Fruit fly (Drosophila melanogaster) whole organism, embryonic: ENCODE results near the gene CG34001.

ENCODE experiments used
- Adf1 ChIP-seq: fragments of 200-800 bp; sonication (Bioruptor generic); IDR thresholded peaks from 2 replicates; pipeline ENCODE4 v1.3.6; 2022; ENCODE audit warnings: missing biosample characterization, missing genetic modification characterization
- CG10209 ChIP-seq: fragments of 200-800 bp; sonication (Bioruptor generic); optimal IDR thresholded peaks from 3 replicates; lab custom pipeline; 2017; ENCODE audit warnings: missing biosample characterization, mild to moderate bottlenecking, missing genetic modification characterization, missing genetic modification reagents
- CG12769 ChIP-seq: fragments of 200-800 bp; sonication (Bioruptor generic); optimal IDR thresholded peaks from 2 replicates; lab custom pipeline; 2019; ENCODE audit warnings: missing biosample characterization, mild to moderate bottlenecking, missing genetic modification characterization, moderate library complexity
- CG13296 ChIP-seq: fragments of 200-800 bp; sonication (Bioruptor generic); optimal IDR thresholded peaks from 3 replicates; lab custom pipeline; 2018; ENCODE audit warnings: missing biosample characterization, mild to moderate bottlenecking, missing genetic modification characterization
- CG14050 ChIP-seq: fragments of 200-800 bp; sonication (Bioruptor generic); IDR thresholded peaks from 3 replicates; pipeline ENCODE4 v1.3.6; 2022; ENCODE audit warnings: missing biosample characterization, missing genetic modification characterization
- CG15479 ChIP-seq: fragments of 200-800 bp; sonication (Bioruptor generic); optimal IDR thresholded peaks from 3 replicates; lab custom pipeline; 2019; ENCODE audit warnings: missing biosample characterization, mild to moderate bottlenecking, missing genetic modification characterization, moderate library complexity
- CG17385 ChIP-seq: fragments of 200-800 bp; sonication (Bioruptor generic); optimal IDR thresholded peaks from 3 replicates; lab custom pipeline; 2018; ENCODE audit warnings: missing biosample characterization, mild to moderate bottlenecking, missing genetic modification characterization
- CG18619 ChIP-seq: fragments of 200-800 bp; sonication (Bioruptor generic); optimal IDR thresholded peaks from 3 replicates; lab custom pipeline; 2017; ENCODE audit warnings: missing biosample characterization, mild to moderate bottlenecking, missing genetic modification characterization
- CG2199 ChIP-seq: fragments of 200-800 bp; sonication (Bioruptor generic); IDR thresholded peaks from 3 replicates; pipeline ENCODE4 v1.3.6; 2022; ENCODE audit warnings: missing biosample characterization, missing genetic modification characterization
- CG32532 ChIP-seq: fragments of 200-800 bp; sonication (Bioruptor generic); IDR thresholded peaks from 2 replicates; pipeline ENCODE4 v1.3.6; 2022; ENCODE audit warnings: missing biosample characterization, missing genetic modification characterization
- CG33557 ChIP-seq: fragments of 200-800 bp; sonication (Bioruptor generic); optimal IDR thresholded peaks from 2 replicates; lab custom pipeline; 2019; ENCODE audit warnings: missing biosample characterization, mild to moderate bottlenecking, missing genetic modification characterization, moderate library complexity
- CG34224 ChIP-seq: fragments of 200-800 bp; sonication (Bioruptor generic); IDR thresholded peaks from 3 replicates; pipeline ENCODE4 v1.3.6; 2022; ENCODE audit warnings: missing biosample characterization, missing genetic modification characterization; ENCODE audit not compliant: partially characterized antibody
- CG4360 ChIP-seq: fragments of 200-800 bp; sonication (Bioruptor generic); IDR thresholded peaks from 2 replicates; pipeline ENCODE4 v1.3.6; 2022; ENCODE audit warnings: missing biosample characterization, missing genetic modification characterization
- CG4707 ChIP-seq: fragments of 200-800 bp; sonication (Bioruptor generic); optimal IDR thresholded peaks from 2 replicates; lab custom pipeline; 2018; ENCODE audit warnings: missing biosample characterization, mild to moderate bottlenecking, missing genetic modification characterization, moderate library complexity
- CG6272 ChIP-seq: fragments of 200-800 bp; sonication (Bioruptor generic); IDR thresholded peaks from 2 replicates; pipeline ENCODE4 v1.3.6; 2022; ENCODE audit warnings: missing biosample characterization, missing genetic modification characterization
- CG8089 ChIP-seq: fragments of 200-800 bp; sonication (Bioruptor generic); optimal IDR thresholded peaks from 3 replicates; lab custom pipeline; 2016; ENCODE audit warnings: missing biosample characterization, missing genetic modification characterization
- CG8290 ChIP-seq, 3 experiments: fragments of 200-800 bp; sonication (Bioruptor generic); optimal IDR thresholded peaks; 2 replicates each; lab custom pipeline; 2016 to 2019; ENCODE audit warnings: missing biosample characterization in 3 of 3, missing genetic modification characterization in 3 of 3, mild to moderate bottlenecking in 2 of 3, moderate library complexity in 1 of 3
- CG8924 ChIP-seq: fragments of 200-800 bp; optimal IDR thresholded peaks from 3 replicates; lab custom pipeline; 2019; ENCODE audit warnings: missing biosample characterization, mild to moderate bottlenecking, missing genetic modification characterization, moderate library complexity
- CoRest ChIP-seq: fragments of 200-800 bp; sonication (Bioruptor generic); optimal IDR thresholded peaks from 3 replicates; lab custom pipeline; 2018; ENCODE audit warnings: missing biosample characterization, mild to moderate bottlenecking, missing genetic modification characterization, moderate library complexity
- Dad ChIP-seq: fragments of 200-800 bp; sonication (Bioruptor generic); optimal IDR thresholded peaks from 3 replicates; lab custom pipeline; 2016; ENCODE audit warnings: missing biosample characterization, missing genetic modification characterization
- Dip2 ChIP-seq: fragments of 200-800 bp; sonication (Bioruptor generic); IDR thresholded peaks from 2 replicates; pipeline ENCODE4 v1.3.6; 2022; ENCODE audit warnings: missing biosample characterization, missing genetic modification characterization
- E2f2 ChIP-seq: fragments of 200-800 bp; sonication (Bioruptor generic); IDR thresholded peaks from 2 replicates; pipeline ENCODE4 v1.3.6; 2022; ENCODE audit warnings: missing biosample characterization, missing genetic modification characterization
- HLH54F ChIP-seq: fragments of 200-800 bp; sonication (Bioruptor generic); optimal IDR thresholded peaks from 3 replicates; lab custom pipeline; 2016; ENCODE audit warnings: missing biosample characterization, missing genetic modification characterization
- HLHmδ ChIP-seq: fragments of 200-800 bp; sonication (Bioruptor generic); optimal IDR thresholded peaks from 2 replicates; lab custom pipeline; 2018; ENCODE audit warnings: missing biosample characterization, mild to moderate bottlenecking, missing genetic modification characterization, moderate library complexity
- Med ChIP-seq: fragments of 200-800 bp; sonication (Bioruptor generic); peaks from one replicate; lab custom pipeline; 2016; ENCODE audit warnings: missing biosample characterization, missing genetic modification characterization, mild to moderate bottlenecking, inconsistent platforms, moderate library complexity
- Nf-YC ChIP-seq: fragments of 200-800 bp; optimal IDR thresholded peaks from 3 replicates; lab custom pipeline; 2019; ENCODE audit warnings: missing biosample characterization, mild to moderate bottlenecking, missing genetic modification characterization, moderate library complexity
- Opbp ChIP-seq: fragments of 200-800 bp; sonication (Bioruptor generic); IDR thresholded peaks from 3 replicates; pipeline ENCODE4 v1.3.6; 2022; ENCODE audit warnings: missing biosample characterization, missing genetic modification characterization; ENCODE audit not compliant: partially characterized antibody
- Scr ChIP-seq: fragments of 200-800 bp; sonication (Bioruptor generic); IDR thresholded peaks from 2 replicates; pipeline ENCODE4 v1.3.6; 2022; ENCODE audit warnings: missing biosample characterization, missing genetic modification characterization; ENCODE audit not compliant: partially characterized antibody
- Sin3A ChIP-seq: fragments of >200 bp; optimal IDR thresholded peaks from 2 replicates; lab custom pipeline; 2018
- abd-A ChIP-seq: fragments of 200-800 bp; sonication (Bioruptor generic); optimal IDR thresholded peaks from 3 replicates; lab custom pipeline; 2019; ENCODE audit warnings: missing biosample characterization, mild to moderate bottlenecking, missing genetic modification characterization, moderate library complexity
- cg ChIP-seq: fragments of 200-800 bp; sonication (Bioruptor generic); optimal IDR thresholded peaks from 3 replicates; lab custom pipeline; 2019; ENCODE audit warnings: missing biosample characterization, mild to moderate bottlenecking, missing genetic modification characterization, moderate library complexity
- chinmo ChIP-seq: fragments of 200-800 bp; sonication (Bioruptor generic); IDR thresholded peaks from 4 replicates; pipeline ENCODE4 v1.3.6; 2022; ENCODE audit warnings: missing biosample characterization, missing genetic modification characterization; ENCODE audit not compliant: partially characterized antibody
- disco-r ChIP-seq: fragments of 200-800 bp; sonication (Bioruptor generic); optimal IDR thresholded peaks from 2 replicates; lab custom pipeline; 2016; ENCODE audit warnings: missing biosample characterization, missing genetic modification characterization
- grau ChIP-seq: fragments of 200-800 bp; optimal IDR thresholded peaks from 3 replicates; lab custom pipeline; 2019; ENCODE audit warnings: missing biosample characterization, mild to moderate bottlenecking, missing genetic modification characterization, moderate library complexity
- jing ChIP-seq: fragments of 200-800 bp; sonication (Bioruptor generic); optimal IDR thresholded peaks from 2 replicates; lab custom pipeline; 2018; ENCODE audit warnings: missing biosample characterization, mild to moderate bottlenecking, missing genetic modification characterization
- kni ChIP-seq: fragments of 200-800 bp; sonication (Bioruptor generic); optimal IDR thresholded peaks from 3 replicates; lab custom pipeline; 2017; ENCODE audit warnings: mild to moderate bottlenecking, missing biosample characterization, missing genetic modification reagents, missing genetic modification characterization
- nom ChIP-seq: fragments of 200-800 bp; sonication (Bioruptor generic); optimal IDR thresholded peaks from 2 replicates; lab custom pipeline; 2017; ENCODE audit warnings: missing biosample characterization, missing genetic modification characterization, mild to moderate bottlenecking, moderate library complexity, missing genetic modification reagents
- oc ChIP-seq: fragments of 200-800 bp; sonication (Bioruptor generic); optimal IDR thresholded peaks from 2 replicates; lab custom pipeline; 2018; ENCODE audit warnings: missing biosample characterization, mild to moderate bottlenecking, missing genetic modification characterization, moderate library complexity
- pros ChIP-seq: fragments of 200-800 bp; sonication (Bioruptor generic); optimal IDR thresholded peaks from 3 replicates; lab custom pipeline; 2019; ENCODE audit warnings: missing biosample characterization, mild to moderate bottlenecking, missing genetic modification characterization, moderate library complexity
- rib ChIP-seq: fragments of 200-800 bp; sonication (Bioruptor generic); IDR thresholded peaks from 2 replicates; pipeline ENCODE4 v1.3.6; 2022; ENCODE audit warnings: missing biosample characterization, missing genetic modification characterization
- sd ChIP-seq: fragments of 200-800 bp; sonication (Bioruptor generic); optimal IDR thresholded peaks from 3 replicates; lab custom pipeline; 2018; ENCODE audit warnings: missing biosample characterization, mild to moderate bottlenecking, missing genetic modification characterization, moderate library complexity
- sens ChIP-seq: fragments of 200-800 bp; sonication (Bioruptor generic); peaks from one replicate; lab custom pipeline; 2016; ENCODE audit warnings: missing biosample characterization, missing genetic modification characterization
- stwl ChIP-seq: fragments of 200-800 bp; sonication (Bioruptor generic); optimal IDR thresholded peaks from 3 replicates; lab custom pipeline; 2018; ENCODE audit warnings: missing biosample characterization, mild to moderate bottlenecking, missing genetic modification characterization, moderate library complexity
- tll ChIP-seq, 2 experiments: fragments of 200-800 bp in 1 of 2; fragments of >200 bp in 1 of 2; sonication (Bioruptor generic) in 1 of 2; optimal IDR thresholded peaks; 2 replicates each; lab custom pipeline; 2017 to 2019; ENCODE audit warnings: missing biosample characterization in 2 of 2, missing genetic modification characterization in 2 of 2, mild to moderate bottlenecking in 1 of 2, moderate library complexity in 1 of 2
- unc-4 ChIP-seq: fragments of 200-800 bp; sonication (Bioruptor generic); IDR thresholded peaks from 2 replicates; pipeline ENCODE4 v1.3.6; 2022; ENCODE audit warnings: missing biosample characterization, missing genetic modification characterization; ENCODE audit not compliant: partially characterized antibody
- vvl ChIP-seq: fragments of 200-800 bp; sonication (Bioruptor generic); IDR thresholded peaks from 2 replicates; pipeline ENCODE4 v1.3.6; 2022; ENCODE audit warnings: missing biosample characterization, missing genetic modification characterization
- zfh1 ChIP-seq: fragments of 200-800 bp; sonication (Bioruptor generic); IDR thresholded peaks from 3 replicates; pipeline ENCODE4 v1.3.6; 2022; ENCODE audit warnings: missing biosample characterization, missing genetic modification characterization

The CG34001 gene

dm6 chr3L:10674145-10674547 is 43.3 kb downstream of the CG34001 start (continued):
- TF ChIP-seq Dad (GFP tag; lab: Kevin White, UChicago) (no peak), sens (GFP tag; lab: Kevin White, UChicago) (peak; percentile 89), vvl (GFP tag; lab: Robert Waterston, UW) (peak; percentile 87), E2f2 (GFP tag; lab: Robert Waterston, UW) (0 out of 2 replicates have a peak, but pooled peaks have one; percentile 16), CG10209 (GFP tag; lab: Kevin White, UChicago) (no peak), CG8290 (GFP tag; optimal IDR thresholded peaks at IDR 0.05; lab: Kevin White, UChicago) (no peak), CG8290 (tag; optimal IDR thresholded peaks at IDR 0.05; lab: Kevin White, UChicago) (peak in 1 of 2 experiments; percentile 33), chinmo (0 out of 4 replicates have a peak, but pooled peaks have one; percentile 65), CG34224 (GFP tag; lab: Robert Waterston, UW) (0 out of 3 replicates have a peak, but pooled peaks have one; percentile 17), CG32532 (peak; percentile 48; the same call in 1 of the 2 replicates), zfh1 (GFP tag; lab: Robert Waterston, UW) (no peak), CG8924 (tag; lab: Kevin White, UChicago) (peak; percentile 39), nom (GFP tag; lab: Kevin White, UChicago) (peak; percentile 21), CG2199 (GFP tag; lab: Robert Waterston, UW) (peak; percentile 42; the same call in 1 of the 3 replicates), grau (tag; lab: Kevin White, UChicago) (peak; percentile 47), CG33557 (GFP tag; lab: Kevin White, UChicago) (peak; percentile 13), abd-A (tag; lab: Kevin White, UChicago) (peak; percentile 52), Opbp (0 out of 3 replicates have a peak, but pooled peaks have one; percentile 54), Dip2 (GFP tag; lab: Robert Waterston, UW) (no peak), tll (GFP tag; optimal IDR thresholded peaks at IDR 0.05; lab: Kevin White, UChicago) (peak in 1 of 2 experiments; percentile 26), cg (GFP tag; lab: Kevin White, UChicago) (peak; percentile 94), HLHmδ (GFP tag; lab: Kevin White, UChicago) (peak; percentile 24), CG8089 (no peak), Scr (GFP tag; lab: Robert Waterston, UW) (0 out of 2 replicates have a peak, but pooled peaks have one; percentile 13), Adf1 (GFP tag; lab: Robert Waterston, UW) (peak; percentile 21; the same call in 1 of the 2 replicates), CG12769 (tag; lab: Kevin White, UChicago) (peak; percentile 58), sd (tag; lab: Kevin White, UChicago) (peak; percentile 80), CG18619 (GFP tag; lab: Kevin White, UChicago) (no peak), kni (GFP tag; lab: Kevin White, UChicago) (peak; percentile 50), CG13296 (GFP tag; lab: Kevin White, UChicago) (no peak), oc (tag; lab: Kevin White, UChicago) (peak; percentile 68), Sin3A (lab: Kevin White, UChicago) (no peak), disco-r (GFP tag; lab: Kevin White, UChicago) (no peak), rib (GFP tag; lab: Robert Waterston, UW) (0 out of 2 replicates have a peak, but pooled peaks have one; percentile 23), CoRest (tag; lab: Kevin White, UChicago) (no peak), Med (GFP tag; lab: Kevin White, UChicago) (peak; percentile 39), CG14050 (GFP tag; lab: Robert Waterston, UW) (no peak), jing (GFP tag; lab: Kevin White, UChicago) (no peak), CG4707 (no peak), CG17385 (peak; percentile 88), pros (GFP tag; lab: Kevin White, UChicago) (peak; percentile 16), unc-4 (GFP tag; lab: Robert Waterston, UW) (no peak), CG15479 (peak; percentile 11), stwl (tag; lab: Kevin White, UChicago) (peak; percentile 2), Nf-YC (tag; lab: Kevin White, UChicago) (peak; percentile 17), CG4360 (GFP tag; lab: Robert Waterston, UW) (0 out of 2 replicates have a peak, but pooled peaks have one; percentile 41), HLH54F (GFP tag; lab: Kevin White, UChicago) (no peak), CG6272 (no peak)
- TF ChIP-seq, all 482 proteins: peak for 42
